Worm (Caenorhabditis elegans) whole organism, L4 larva: ENCODE data around the gene sra-2.

Source experiments
- D1046.2 ChIP-seq: fragments of 200-800 bp; sonication (Bioruptor generic); IDR thresholded peaks from 2 replicates; pipeline ENCODE4 v1.3.6; 2022; ENCODE audit warnings: missing genetic modification characterization, missing compliant biosample characterization
- F37D6.2 ChIP-seq: sonication (generic microtip); optimal IDR thresholded peaks from 2 replicates; lab custom pipeline; 2016; ENCODE audit warnings: mild to moderate bottlenecking, missing genetic modification characterization, missing compliant biosample characterization
- F44E2.7 ChIP-seq: fragments of 200-800 bp; sonication (Bioruptor generic); IDR thresholded peaks from 2 replicates; pipeline ENCODE4 v2.1.2; 2022; ENCODE audit warnings: missing genetic modification characterization, missing compliant biosample characterization
- R02D3.7 ChIP-seq: fragments of 150-350 bp; sonication (generic microtip); optimal IDR thresholded peaks from 3 replicates; lab custom pipeline; 2014; ENCODE audit warnings: missing biosample characterization, missing genetic modification characterization
- Y48G9A.11 ChIP-seq: fragments of 200-800 bp; sonication (Bioruptor generic); IDR thresholded peaks from 2 replicates; pipeline ENCODE4 v1.3.6; 2022; ENCODE audit warnings: missing genetic modification reagents, missing genetic modification characterization, missing compliant biosample characterization
- Y5F2A.4 ChIP-seq: fragments of 200-800 bp; sonication (Bioruptor generic); optimal IDR thresholded peaks from 2 replicates; lab custom pipeline; 2018; ENCODE audit warnings: mild to moderate bottlenecking, missing genetic modification characterization, missing compliant biosample characterization
- ZK337.2 ChIP-seq: fragments of 200-800 bp; sonication (Bioruptor generic); IDR thresholded peaks from 2 replicates; pipeline ENCODE4 v1.3.6; 2022; ENCODE audit warnings: missing genetic modification reagents, missing genetic modification characterization, missing compliant biosample characterization
- aha-1 ChIP-seq: fragments of 150-350 bp; peaks from one replicate; lab custom pipeline; 2014; ENCODE audit warnings: missing biosample characterization, missing genetic modification characterization
- ama-1 ChIP-seq: fragments of 150-350 bp; optimal IDR thresholded peaks from 2 replicates; lab custom pipeline; 2014; ENCODE audit warnings: inconsistent platforms, mixed read lengths
- ceh-28 ChIP-seq: fragments of 150-350 bp; optimal IDR thresholded peaks from 2 replicates; lab custom pipeline; 2014; ENCODE audit warnings: missing biosample characterization, missing genetic modification reagents, missing genetic modification characterization
- ceh-32 ChIP-seq: sonication (generic microtip); optimal IDR thresholded peaks from 2 replicates; lab custom pipeline; 2016; ENCODE audit warnings: mild to moderate bottlenecking, missing genetic modification characterization, missing compliant biosample characterization; ENCODE audit not compliant: poor library complexity
- cey-2 ChIP-seq: sonication (generic microtip); optimal IDR thresholded peaks from 3 replicates; lab custom pipeline; 2017; ENCODE audit warnings: missing genetic modification characterization, mild to moderate bottlenecking, missing compliant biosample characterization, antibody characterized with exemption, borderline replicate concordance; ENCODE audit not compliant: insufficient read depth
- daf-12 ChIP-seq: fragments of 150-350 bp; optimal IDR thresholded peaks from 2 replicates; lab custom pipeline; 2014; ENCODE audit warnings: missing biosample characterization, missing genetic modification reagents, missing genetic modification characterization
- daf-16 ChIP-seq, 3 experiments: sonication (generic microtip); optimal IDR thresholded peaks; 2 replicates each; lab custom pipeline; 2016 to 2017; ENCODE audit warnings: missing genetic modification characterization in 3 of 3, missing genetic modification reagents in 3 of 3, mild to moderate bottlenecking in 2 of 3, missing compliant biosample characterization in 2 of 3, missing biosample characterization in 1 of 3, moderate library complexity in 1 of 3
- dmd-8 ChIP-seq: fragments of 200-800 bp; sonication (Bioruptor generic); IDR thresholded peaks from 2 replicates; pipeline ENCODE4 v1.3.6; 2022; ENCODE audit warnings: missing genetic modification characterization, missing compliant biosample characterization
- hlh-11 ChIP-seq: fragments of 200-800 bp; sonication (Bioruptor generic); optimal IDR thresholded peaks from 2 replicates; lab custom pipeline; 2018; ENCODE audit warnings: mild to moderate bottlenecking, missing genetic modification characterization, missing compliant biosample characterization
- lin-13 ChIP-seq: fragments of 150-350 bp; optimal IDR thresholded peaks from 2 replicates; lab custom pipeline; 2014; ENCODE audit warnings: missing biosample characterization, missing genetic modification reagents, missing genetic modification characterization
- lin-38 ChIP-seq: fragments of 200-800 bp; sonication (Bioruptor generic); IDR thresholded peaks from 2 replicates; pipeline ENCODE4 v1.3.6; 2022; ENCODE audit warnings: missing genetic modification reagents, missing genetic modification characterization, missing compliant biosample characterization
- lir-3 ChIP-seq: sonication (generic microtip); optimal IDR thresholded peaks from 2 replicates; lab custom pipeline; 2016; ENCODE audit warnings: mild to moderate bottlenecking, missing genetic modification characterization, missing compliant biosample characterization
- madf-9 ChIP-seq: fragments of 200-800 bp; sonication (Bioruptor generic); conservative IDR thresholded peaks from 2 replicates; pipeline ENCODE4 v1.3.6; 2022; ENCODE audit warnings: missing genetic modification reagents, missing genetic modification characterization, missing compliant biosample characterization
- mdt-29 ChIP-seq: fragments of 200-800 bp; sonication (Bioruptor generic); IDR thresholded peaks from 2 replicates; pipeline ENCODE4 v1.3.6; 2022; ENCODE audit warnings: missing genetic modification reagents, missing genetic modification characterization, missing compliant biosample characterization
- mep-1 ChIP-seq: fragments of 150-350 bp; sonication (generic microtip); optimal IDR thresholded peaks from 3 replicates; lab custom pipeline; 2014; ENCODE audit warnings: missing biosample characterization, missing genetic modification characterization
- nhr-11 ChIP-seq: fragments of 150-350 bp; optimal IDR thresholded peaks from 2 replicates; lab custom pipeline; 2014; ENCODE audit warnings: missing biosample characterization, missing genetic modification characterization
- nhr-111 ChIP-seq: fragments of 200-800 bp; sonication (Bioruptor generic); optimal IDR thresholded peaks from 2 replicates; lab custom pipeline; 2018; ENCODE audit warnings: mild to moderate bottlenecking, missing genetic modification characterization, missing compliant biosample characterization
- nhr-25 ChIP-seq: sonication (generic microtip); optimal IDR thresholded peaks from 2 replicates; lab custom pipeline; 2017; ENCODE audit warnings: missing genetic modification characterization, mild to moderate bottlenecking, missing compliant biosample characterization, antibody characterized with exemption, moderate library complexity, borderline replicate concordance; ENCODE audit not compliant: insufficient read depth
- nhr-6 ChIP-seq: fragments of 150-350 bp; optimal IDR thresholded peaks from 2 replicates; lab custom pipeline; 2014; ENCODE audit warnings: missing biosample characterization, missing genetic modification characterization
- rbr-2 ChIP-seq: sonication (generic microtip); optimal IDR thresholded peaks from 2 replicates; lab custom pipeline; 2016; ENCODE audit warnings: missing genotype, missing genetic modification characterization, missing compliant biosample characterization
- saeg-2 ChIP-seq: fragments of 200-800 bp; sonication (Bioruptor generic); IDR thresholded peaks from 2 replicates; pipeline ENCODE4 v1.3.6; 2022; ENCODE audit warnings: missing genetic modification reagents, missing genetic modification characterization, missing compliant biosample characterization
- snpc-4 ChIP-seq: fragments of 150-350 bp; optimal IDR thresholded peaks from 2 replicates; lab custom pipeline; 2014; ENCODE audit warnings: missing biosample characterization, missing genetic modification characterization
- unc-130 ChIP-seq: sonication (generic microtip); optimal IDR thresholded peaks from 2 replicates; lab custom pipeline; 2016; ENCODE audit warnings: missing genetic modification reagents, missing genetic modification characterization, missing compliant biosample characterization
- unc-62 ChIP-seq, 3 experiments: fragments of 150-350 bp in 1 of 3; sonication (generic microtip); optimal IDR thresholded peaks in 2 of 3; peaks in 1 of 3; 1 replicate in 1 of 3; 2 replicates in 2 of 3; lab custom pipeline; 2014 to 2017; ENCODE audit warnings: missing biosample characterization in 3 of 3, missing genetic modification characterization in 3 of 3, missing genetic modification reagents in 3 of 3, missing genotype in 1 of 3
- zfp-3 ChIP-seq: fragments of 200-800 bp; sonication (Bioruptor generic); conservative IDR thresholded peaks from 2 replicates; pipeline ENCODE4 v1.3.6; 2022; ENCODE audit warnings: missing genetic modification reagents, missing genetic modification characterization, missing compliant biosample characterization

Gene sra-2

DNA sequence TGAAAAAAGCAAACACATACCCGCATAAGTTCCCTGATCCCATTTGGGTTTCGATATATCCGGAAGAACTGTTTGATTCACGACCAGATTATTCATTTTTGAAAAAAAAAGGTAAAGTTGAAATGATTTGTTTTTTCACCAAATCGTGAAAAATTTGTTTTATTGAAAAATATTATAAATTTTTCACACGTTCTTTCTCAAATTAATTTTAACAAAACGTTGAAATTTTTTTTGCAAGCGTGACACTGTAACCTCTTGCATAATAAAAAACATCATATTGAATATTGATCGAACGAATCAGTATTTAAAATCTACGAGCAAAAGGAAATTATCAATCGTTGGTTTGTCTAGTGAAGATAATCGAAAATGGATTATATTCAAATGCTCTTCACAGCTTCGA is 9.8 kb upstream of the sra-2 start, which contains the start of the genes sfxn-1.1 and AH6.3:
Gene sfxn-1.1, minus strand, starts transcription at position 101 of the 400 bp plus-strand sequence.
Gene AH6.3, plus strand, starts transcription at position 275 of the 400 bp plus-strand sequence.
- TF ChIP-seq rbr-2 (tag; lab: Kevin White, UChicago): no peak
- no peak for TF ChIP-seq daf-12 (tag; lab: Kevin White, UChicago)
- no peak for TF ChIP-seq madf-9
- TF ChIP-seq cey-2 (tag; lab: Kevin White, UChicago): no peak
- TF ChIP-seq nhr-111: no peak
- TF ChIP-seq ama-1 (lab: Kevin White, UChicago): no peak
- TF ChIP-seq lin-38 (GFP tag; lab: Robert Waterston, UW): no peak
- no peak for TF ChIP-seq nhr-11 (tag; lab: Kevin White, UChicago)
- TF ChIP-seq ZK337.2 (GFP tag; lab: Robert Waterston, UW): no peak

DNA sequence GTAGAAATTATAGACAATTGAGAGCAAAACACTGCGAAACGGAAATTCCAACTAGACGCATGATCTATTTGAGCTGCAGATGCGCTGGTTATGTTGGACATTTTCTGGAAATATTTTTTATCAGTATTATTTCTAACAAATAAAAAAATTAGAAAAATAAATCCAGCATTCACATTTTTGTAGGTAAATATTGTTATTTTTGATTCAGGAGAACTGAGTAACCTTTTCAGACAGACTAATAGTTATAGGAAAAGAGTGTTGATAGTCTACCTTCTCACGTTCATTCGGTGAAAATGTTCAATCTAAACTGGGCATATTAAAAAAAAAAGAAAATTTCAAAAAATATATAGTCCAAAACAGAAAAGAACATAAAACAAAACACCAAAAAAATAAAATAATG is 7.0 kb upstream of the sra-2 start, which contains the start of gene sra-1:
Gene sra-1, minus strand, starts transcription at position 101 of the 400 bp plus-strand sequence.
- TF ChIP-seq ceh-28 (tag; lab: Kevin White, UChicago) (no peak), daf-16 (GFP tag; optimal IDR thresholded peaks at IDR 0.05; lab: Kevin White, UChicago) (no peak), daf-16 (tag; optimal IDR thresholded peaks at IDR 0.05; lab: Kevin White, UChicago) (no peak), F44E2.7 (GFP tag; lab: Robert Waterston, UW) (no peak), D1046.2 (GFP tag; lab: Robert Waterston, UW) (no peak), snpc-4 (tag; lab: Kevin White, UChicago) (no peak), Y5F2A.4 (no peak), nhr-6 (no peak), mep-1 (tag; lab: Kevin White, UChicago) (no peak), zfp-3 (GFP tag; lab: Robert Waterston, UW) (no peak), mdt-29 (GFP tag; lab: Robert Waterston, UW) (no peak)

DNA sequence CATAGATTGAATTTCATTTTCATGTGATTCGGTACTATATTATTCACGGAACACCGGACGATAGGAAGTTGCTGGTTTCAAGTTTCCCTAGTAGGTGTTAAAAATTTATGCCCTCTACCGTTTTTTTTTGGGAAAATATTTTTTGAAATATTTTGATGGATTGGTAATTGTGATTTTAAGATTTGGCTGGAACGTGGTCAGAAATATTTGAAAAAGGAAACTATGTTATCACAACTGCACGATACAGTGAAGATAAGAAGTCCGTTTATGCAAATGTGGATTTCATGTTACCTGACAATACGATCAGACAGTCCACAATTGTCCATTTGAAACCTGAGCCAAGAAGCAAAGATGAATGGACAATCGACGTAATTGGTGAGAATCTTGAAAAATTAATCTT is 5.6 kb upstream of the sra-2 start, which contains the start of gene AH6.17:
Gene AH6.17, plus strand, starts transcription at position 185 of the 400 bp plus-strand sequence.
- TF ChIP-seq hlh-11 (tag; lab: Kevin White, UChicago) (no peak), ceh-32 (no peak), aha-1 (tag; lab: Kevin White, UChicago) (peak; percentile 67), unc-62 (GFP tag; optimal IDR thresholded peaks at IDR 0.05 in 1 of 2; lab: Kevin White, UChicago) (peak in 1 of 2 experiments; percentile 74), unc-62 (tag; optimal IDR thresholded peaks at IDR 0.05; lab: Kevin White, UChicago) (no peak)

DNA sequence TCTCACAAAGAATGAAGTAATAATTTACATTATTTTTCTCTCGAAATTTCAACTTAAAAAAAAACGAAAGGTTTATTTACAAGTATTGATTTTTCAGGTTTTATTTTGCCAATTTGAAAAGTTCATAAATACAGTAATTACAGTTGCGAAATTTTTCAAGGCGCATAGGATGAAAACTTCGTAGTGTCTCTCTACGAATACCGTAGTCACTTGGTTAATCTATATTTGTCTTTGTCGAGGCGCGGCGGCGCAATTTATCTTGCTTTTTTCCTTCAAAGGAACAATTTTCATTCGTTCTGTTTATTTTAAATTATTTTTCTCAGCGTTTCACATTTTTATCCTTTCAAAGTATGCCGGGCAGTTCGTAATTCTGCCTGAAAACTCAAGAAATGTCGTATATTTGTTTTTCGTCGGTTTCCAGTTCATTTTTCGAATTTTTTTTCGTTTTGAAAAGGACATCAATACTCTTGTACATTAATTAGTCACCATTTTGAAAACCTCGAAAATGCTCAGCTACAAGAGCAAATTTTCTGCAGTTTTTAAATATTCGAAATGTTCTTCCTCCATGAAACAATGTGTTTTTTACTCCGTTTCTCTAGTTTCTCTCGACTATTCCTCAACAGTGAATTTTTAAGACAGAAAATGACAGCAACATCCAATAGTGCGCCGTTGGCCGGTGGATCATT is 4.9 kb upstream of the sra-2 start, which contains the start of gene mex-6:
Gene mex-6, plus strand, starts transcription at position 636 of the 686 bp plus-strand sequence.
- TF ChIP-seq R02D3.7: no peak
- TF ChIP-seq saeg-2 (GFP tag; lab: Robert Waterston, UW): no peak
- TF ChIP-seq unc-130 (GFP tag; lab: Kevin White, UChicago): peak; percentile 69
- TF ChIP-seq rbr-2 (tag; lab: Kevin White, UChicago): no peak
- no peak for TF ChIP-seq lir-3 (tag; lab: Kevin White, UChicago)
- peak; percentile 77 for TF ChIP-seq Y48G9A.11 (GFP tag; lab: Robert Waterston, UW)

DNA sequence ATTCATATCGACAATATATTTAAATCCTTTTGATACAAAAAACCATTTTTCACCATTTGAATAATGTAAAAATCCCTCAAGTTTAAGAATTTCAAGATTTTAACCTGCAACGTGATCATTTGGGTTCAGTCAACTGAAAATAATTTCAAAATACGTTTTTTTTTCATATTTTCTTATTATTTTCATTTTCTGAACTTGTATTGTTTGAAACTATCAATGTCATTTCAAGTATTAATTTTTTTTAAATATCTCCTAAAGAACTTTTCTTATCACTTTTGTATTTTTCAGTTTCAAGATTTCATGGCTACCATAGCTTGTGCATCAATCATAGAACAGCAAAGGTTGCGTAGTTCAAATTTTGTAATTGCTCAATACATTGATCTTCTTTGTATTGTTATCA is 3.4 kb downstream of the sra-2 start, which contains the start of gene sra-9:
Gene sra-9, plus strand, starts transcription at position 301 of the 400 bp plus-strand sequence.
- TF ChIP-seq aha-1 (tag; lab: Kevin White, UChicago) (peak; percentile 52), ZK337.2 (GFP tag; lab: Robert Waterston, UW) (no peak)

DNA sequence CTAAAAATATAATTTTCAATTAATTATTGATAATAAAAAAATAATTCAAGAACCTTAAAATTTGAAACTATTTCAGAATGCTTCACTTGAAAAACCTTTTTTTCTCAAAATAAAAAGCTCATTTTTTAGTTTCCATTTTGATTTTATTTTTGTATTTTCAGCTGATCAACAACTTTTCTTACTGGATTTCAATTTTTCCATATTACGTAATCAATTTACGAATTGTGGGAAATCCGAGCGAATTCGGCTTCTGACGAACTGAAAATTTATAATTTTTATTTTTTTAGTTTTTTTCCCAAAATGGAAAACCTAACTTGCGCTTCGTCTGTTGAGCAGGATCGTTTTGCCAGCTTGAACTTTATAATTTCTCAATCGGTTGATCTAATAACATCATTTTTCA is 8.8 kb downstream of the sra-2 start, which contains the start of gene sra-8:
Gene sra-8, plus strand, starts transcription at position 301 of the 400 bp plus-strand sequence.
- TF ChIP-seq dmd-8 (GFP tag; lab: Robert Waterston, UW) (no peak), nhr-25 (tag; lab: Kevin White, UChicago) (no peak), F37D6.2 (tag; lab: Kevin White, UChicago) (no peak), Y48G9A.11 (GFP tag; lab: Robert Waterston, UW) (no peak), lin-13 (GFP tag; lab: Kevin White, UChicago) (no peak)
